Worm (Caenorhabditis elegans) whole organism, late embryonic: ENCODE results near the gene F49C5.5.
"Not testable (repeated sequence)": the region's sequence is repeated elsewhere in the genome, so short reads cannot be mapped to it uniquely, and the experiment has no call there.

Experiments
- C38D4.7 ChIP-seq: fragments of 200-800 bp; sonication (Bioruptor generic); optimal IDR thresholded peaks from 2 replicates; lab custom pipeline; 2018; ENCODE audit warnings: mild to moderate bottlenecking, missing genetic modification characterization, moderate library complexity, missing compliant biosample characterization
- K02D7.2 ChIP-seq: sonication (generic microtip); optimal IDR thresholded peaks from 2 replicates; lab custom pipeline; 2017; ENCODE audit warnings: mild to moderate bottlenecking, missing genetic modification characterization, missing compliant biosample characterization
- T23F11.4 ChIP-seq: fragments of 200-800 bp; sonication (Bioruptor generic); optimal IDR thresholded peaks from 2 replicates; lab custom pipeline; 2018; ENCODE audit warnings: mild to moderate bottlenecking, missing genetic modification characterization, missing compliant biosample characterization
- Y22D7AL.16 ChIP-seq: sonication (generic microtip); optimal IDR thresholded peaks from 2 replicates; lab custom pipeline; 2016; ENCODE audit warnings: missing genetic modification characterization, missing compliant biosample characterization
- ahr-1 ChIP-seq: sonication (generic microtip); optimal IDR thresholded peaks from 2 replicates; lab custom pipeline; 2016; ENCODE audit warnings: missing genetic modification characterization, missing compliant biosample characterization
- ama-1 ChIP-seq: fragments of 150-350 bp; optimal IDR thresholded peaks from 2 replicates; lab custom pipeline; 2014
- ceh-22 ChIP-seq: sonication (generic microtip); optimal IDR thresholded peaks from 2 replicates; lab custom pipeline; 2017; ENCODE audit warnings: missing biosample characterization, missing genetic modification characterization
- ceh-24 ChIP-seq: sonication (generic microtip); optimal IDR thresholded peaks from 2 replicates; lab custom pipeline; 2016; ENCODE audit warnings: mild to moderate bottlenecking, missing genetic modification characterization, missing compliant biosample characterization
- ceh-30 ChIP-seq: fragments of 150-350 bp; optimal IDR thresholded peaks from 2 replicates; lab custom pipeline; 2014; ENCODE audit warnings: missing biosample characterization, missing genetic modification characterization
- ceh-45 ChIP-seq: fragments of 200-800 bp; sonication (Bioruptor generic); IDR thresholded peaks from 2 replicates; pipeline ENCODE4 v1.3.6; 2022; ENCODE audit warnings: missing genetic modification reagents, missing genetic modification characterization, missing compliant biosample characterization
- ceh-9 ChIP-seq: sonication (generic microtip); optimal IDR thresholded peaks from 2 replicates; lab custom pipeline; 2016; ENCODE audit warnings: mild to moderate bottlenecking, missing genetic modification characterization, inconsistent platforms, missing compliant biosample characterization
- dve-1 ChIP-seq: sonication (generic microtip); optimal IDR thresholded peaks from 2 replicates; lab custom pipeline; 2017; ENCODE audit warnings: antibody characterized with exemption, mild to moderate bottlenecking, missing genetic modification characterization, missing compliant biosample characterization
- elt-2 ChIP-seq: sonication (generic microtip); optimal IDR thresholded peaks from 2 replicates; lab custom pipeline; 2016; ENCODE audit warnings: missing genetic modification reagents, missing genetic modification characterization, missing compliant biosample characterization
- ets-4 ChIP-seq: sonication (generic microtip); optimal IDR thresholded peaks from 2 replicates; lab custom pipeline; 2016; ENCODE audit warnings: missing genetic modification characterization, missing compliant biosample characterization
- fkh-10 ChIP-seq: fragments of 150-350 bp; optimal IDR thresholded peaks from 2 replicates; lab custom pipeline; 2014; ENCODE audit warnings: missing biosample characterization, missing genetic modification reagents, missing genetic modification characterization
- gmeb-2 ChIP-seq: sonication (generic microtip); optimal IDR thresholded peaks from 2 replicates; lab custom pipeline; 2016; ENCODE audit warnings: missing genetic modification characterization, inconsistent platforms, missing compliant biosample characterization
- hlh-15 ChIP-seq: sonication (generic microtip); optimal IDR thresholded peaks from 2 replicates; lab custom pipeline; 2016; ENCODE audit warnings: missing genetic modification characterization, missing compliant biosample characterization
- hlh-6 ChIP-seq: sonication (generic microtip); optimal IDR thresholded peaks from 2 replicates; lab custom pipeline; 2016; ENCODE audit warnings: missing genotype, missing genetic modification characterization, missing compliant biosample characterization
- mec-3 ChIP-seq: sonication (generic microtip); optimal IDR thresholded peaks from 2 replicates; lab custom pipeline; 2016; ENCODE audit warnings: borderline replicate concordance, missing genetic modification characterization, missing compliant biosample characterization
- nhr-232 ChIP-seq: sonication (generic microtip); optimal IDR thresholded peaks from 2 replicates; lab custom pipeline; 2016; ENCODE audit warnings: missing genetic modification characterization, missing compliant biosample characterization
- pag-3 ChIP-seq: sonication (generic microtip); optimal IDR thresholded peaks from 2 replicates; lab custom pipeline; 2016; ENCODE audit warnings: missing compliant biosample characterization, missing genetic modification characterization, borderline replicate concordance
- pqm-1 ChIP-seq: sonication (generic microtip); optimal IDR thresholded peaks from 2 replicates; lab custom pipeline; 2016; ENCODE audit warnings: missing genetic modification characterization, missing compliant biosample characterization
- pros-1 ChIP-seq: fragments of 150-350 bp; optimal IDR thresholded peaks from 2 replicates; lab custom pipeline; 2014; ENCODE audit warnings: missing biosample characterization, missing genetic modification reagents, missing genetic modification characterization
- rnt-1 ChIP-seq: sonication (generic microtip); optimal IDR thresholded peaks from 2 replicates; lab custom pipeline; 2016; ENCODE audit warnings: missing genetic modification characterization, missing compliant biosample characterization
- sdc-2 ChIP-seq: sonication (generic microtip); optimal IDR thresholded peaks from 2 replicates; lab custom pipeline; 2016; ENCODE audit warnings: missing genotype, missing genetic modification characterization, missing compliant biosample characterization
- sox-2 ChIP-seq: fragments of 200-800 bp; sonication (Bioruptor generic); IDR thresholded peaks from 2 replicates; pipeline ENCODE4 v1.3.6; 2022; ENCODE audit warnings: missing genetic modification reagents, missing genetic modification characterization, missing compliant biosample characterization
- ttx-3 ChIP-seq: sonication (generic microtip); optimal IDR thresholded peaks from 2 replicates; lab custom pipeline; 2016; ENCODE audit warnings: missing genetic modification reagents, missing genetic modification characterization, missing compliant biosample characterization
- unc-3 ChIP-seq, 2 experiments: fragments of 200-800 bp in 1 of 2; sonication (Bioruptor generic) in 1 of 2; sonication (generic microtip) in 1 of 2; conservative IDR thresholded peaks in 1 of 2; optimal IDR thresholded peaks in 1 of 2; 2 replicates each; pipeline versions ENCODE4 v1.3.6 to Lab custom; 2016 to 2022; ENCODE audit warnings: missing compliant biosample characterization in 2 of 2, missing genetic modification characterization in 2 of 2, missing genetic modification reagents in 1 of 2
- zip-5 ChIP-seq: sonication (generic microtip); optimal IDR thresholded peaks from 2 replicates; lab custom pipeline; 2016; ENCODE audit warnings: missing genetic modification characterization, missing compliant biosample characterization
- ztf-16 ChIP-seq: sonication (generic microtip); optimal IDR thresholded peaks from 2 replicates; lab custom pipeline; 2017; ENCODE audit warnings: missing genetic modification characterization, missing compliant biosample characterization

The F49C5.5 gene

DNA sequence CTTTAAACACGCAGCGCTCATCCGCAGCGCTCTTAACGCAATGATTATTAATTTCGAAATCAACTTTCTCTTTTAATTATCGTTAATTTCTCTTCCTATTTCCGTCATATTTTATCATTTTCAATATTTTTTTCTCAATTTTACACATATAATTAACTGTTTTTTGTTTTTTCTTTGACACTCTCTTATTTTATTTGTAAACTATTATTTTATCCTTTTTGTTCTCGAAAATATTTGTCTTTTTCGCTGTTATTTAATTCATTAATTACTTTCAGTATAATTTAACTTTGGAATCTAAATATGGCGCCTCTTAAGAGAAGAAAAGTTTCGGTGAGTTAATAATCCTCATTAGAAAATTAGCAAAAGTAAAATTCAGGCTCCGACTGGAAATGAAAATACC lies 10.1 kb downstream of the F49C5.5 start, which contains the start of gene F49C5.3:
F49C5.3 (plus strand) TSS at position 301 of the 400 bp plus-strand sequence.
- TF ChIP-seq ceh-9 (tag; lab: Kevin White, UChicago); pqm-1 (tag; lab: Kevin White, UChicago); pag-3: not testable (repeated sequence)

DNA sequence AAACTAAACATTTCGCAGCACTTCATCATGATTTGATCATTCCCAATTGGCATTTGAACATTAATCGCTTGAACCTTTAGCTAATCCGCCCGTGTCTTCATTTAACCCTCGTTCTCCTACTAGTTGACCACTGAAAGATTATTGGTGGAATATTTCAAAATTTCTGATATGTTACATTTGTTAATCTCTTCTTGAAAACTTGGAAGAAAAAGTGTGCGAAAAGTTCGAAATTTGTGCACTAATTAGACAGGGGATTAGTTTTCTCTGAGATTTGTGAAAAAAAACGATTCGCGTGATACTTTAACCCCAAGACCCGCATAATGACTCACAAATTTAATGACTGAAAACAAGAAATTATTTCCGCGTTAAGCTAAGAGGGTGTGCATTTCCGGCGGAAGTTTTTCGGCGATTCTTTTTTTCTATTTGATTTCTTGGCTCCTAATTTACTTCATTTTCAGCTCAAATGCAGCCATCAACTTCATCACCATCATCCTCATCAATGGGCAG lies 11.0 kb downstream of the F49C5.5 start, which contains the start of gene nimk-1:
nimk-1 (plus strand) TSS at position 457 of the 507 bp plus-strand sequence.
- TF ChIP-seq ceh-45 (GFP tag; lab: Robert Waterston, UW) (no peak), ama-1 (lab: Kevin White, UChicago) (no peak), mec-3 (tag; lab: Kevin White, UChicago) (no peak), sox-2 (GFP tag; lab: Robert Waterston, UW) (no peak), ttx-3 (no peak), elt-2 (tag; lab: Kevin White, UChicago) (no peak), C38D4.7 (GFP tag; lab: Kevin White, UChicago) (no peak), ztf-16 (tag; lab: Kevin White, UChicago) (no peak), dve-1 (tag; lab: Kevin White, UChicago) (no peak)

DNA sequence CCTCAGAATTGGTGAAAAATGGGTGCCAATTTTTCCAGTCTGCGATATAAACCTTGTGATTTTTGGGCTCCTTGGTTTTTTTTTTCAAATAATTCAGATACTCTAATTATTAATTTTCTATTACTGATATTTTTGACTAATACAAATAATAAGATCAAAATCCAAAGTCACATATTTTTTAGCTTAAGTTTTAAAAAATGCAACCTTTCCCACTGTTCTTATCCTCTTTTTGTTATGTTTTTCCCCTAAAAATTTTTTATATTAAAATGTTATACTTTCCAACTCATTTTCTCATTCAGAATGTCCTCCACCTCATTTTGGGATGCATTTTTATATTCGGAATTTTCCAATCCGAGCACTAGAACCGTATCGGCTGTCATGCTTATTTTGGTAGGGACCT lies 15.4 kb downstream of the F49C5.5 start, which contains the start of gene srx-120:
srx-120 (plus strand) TSS at position 301 of the 400 bp plus-strand sequence.
- TF ChIP-seq rnt-1 (tag; lab: Kevin White, UChicago) (no peak), hlh-6 (tag; lab: Kevin White, UChicago) (no peak), ceh-30 (tag; lab: Kevin White, UChicago) (no peak), ceh-9 (tag; lab: Kevin White, UChicago) (no peak), ahr-1 (tag; lab: Kevin White, UChicago) (no peak), fkh-10 (GFP tag; lab: Kevin White, UChicago) (no peak), zip-5 (tag; lab: Kevin White, UChicago) (no peak), hlh-15 (no peak), gmeb-2 (tag; lab: Kevin White, UChicago) (no peak)

DNA sequence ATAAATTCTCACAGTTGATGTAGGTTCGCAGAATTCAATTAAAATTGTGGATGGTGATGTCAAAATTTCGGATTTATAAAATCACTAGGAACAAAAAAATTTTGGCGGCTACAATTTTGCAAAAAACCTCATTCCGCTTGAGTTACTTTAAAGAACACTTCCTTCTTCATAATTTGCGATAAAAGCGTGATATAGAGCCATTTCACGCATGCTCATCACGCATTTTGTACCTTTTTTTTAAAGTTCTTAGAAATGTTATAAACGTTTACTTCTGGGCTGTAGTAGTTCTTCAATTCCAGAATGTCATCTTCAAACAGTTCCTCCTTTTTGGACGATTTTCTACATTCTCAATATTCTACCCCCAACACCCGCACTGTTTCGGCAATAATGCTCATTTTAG lies 18.4 kb downstream of the F49C5.5 start, which contains the start of gene srx-119:
srx-119 (plus strand) TSS at position 301 of the 400 bp plus-strand sequence.
- TF ChIP-seq unc-3 (GFP tag; conservative IDR thresholded peaks at IDR 0.05; lab: Robert Waterston, UW) (no peak), unc-3 (tag; optimal IDR thresholded peaks at IDR 0.05; lab: Kevin White, UChicago) (no peak), pqm-1 (tag; lab: Kevin White, UChicago) (no peak), ceh-24 (tag; lab: Kevin White, UChicago) (no peak)

DNA sequence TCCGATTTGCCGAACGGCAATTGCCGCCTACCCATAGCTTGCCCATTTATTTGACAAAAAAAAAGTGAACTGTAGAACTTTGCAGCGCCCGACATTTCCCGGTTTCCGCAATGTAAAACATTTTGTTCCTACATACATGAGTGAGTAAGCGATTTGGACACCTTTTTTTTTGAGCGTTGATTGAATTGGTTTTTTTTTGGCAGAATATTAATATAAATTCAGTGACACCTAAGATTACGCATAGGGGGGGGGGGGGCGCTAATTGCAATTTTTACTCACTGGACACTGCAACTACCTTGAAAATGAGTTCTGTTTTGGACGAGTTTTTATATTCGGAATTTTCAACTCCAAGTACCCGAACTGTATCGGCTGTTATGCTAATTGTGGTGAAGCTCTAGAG lies 20.8 kb downstream of the F49C5.5 start, which contains the start of gene srx-118:
srx-118 (plus strand) TSS at position 301 of the 400 bp plus-strand sequence.
- TF ChIP-seq K02D7.2 (tag; lab: Kevin White, UChicago) (no peak), ets-4 (no peak), pros-1 (tag; lab: Kevin White, UChicago) (no peak), ceh-22 (tag; lab: Kevin White, UChicago) (no peak), sdc-2 (tag; lab: Kevin White, UChicago) (no peak), ztf-16 (tag; lab: Kevin White, UChicago) (no peak), T23F11.4 (no peak), dve-1 (tag; lab: Kevin White, UChicago) (no peak), ttx-3 (no peak), ceh-24 (tag; lab: Kevin White, UChicago) (no peak), nhr-232 (tag; lab: Kevin White, UChicago) (no peak)
- TF ChIP-seq, all 69 proteins: peak for 0

DNA sequence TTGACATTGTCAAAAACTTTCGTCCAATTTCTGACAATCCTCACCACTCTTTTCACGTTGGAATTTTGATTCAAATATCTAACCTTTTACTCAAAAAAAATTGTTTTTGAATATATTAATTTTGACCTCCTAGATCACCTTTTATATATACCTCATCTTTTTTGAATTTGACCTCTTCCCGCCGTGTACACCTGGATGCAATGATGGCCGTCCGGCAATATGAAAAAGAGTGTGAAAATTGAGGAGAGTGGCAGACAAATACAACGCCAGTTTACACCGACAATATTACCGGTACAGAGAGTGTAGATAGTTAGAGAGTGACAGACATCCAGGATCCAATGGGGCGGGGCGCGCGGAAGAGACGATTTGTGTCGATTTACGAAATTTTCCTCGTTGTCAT lies 26.7 kb downstream of the F49C5.5 start, which contains the start of gene ceh-99:
ceh-99 (plus strand) TSS at position 366 of the 400 bp plus-strand sequence.
- TF ChIP-seq Y22D7AL.16 (tag; lab: Kevin White, UChicago): no peak
